Fruit fly (Drosophila melanogaster) whole organism, embryonic: ENCODE measurements around the gene CG12511.
A peak's percentile ranks its signal among the peaks of the same experiment; 100 is the strongest.

Experiments
- Abd-B ChIP-seq: fragments of 200-800 bp; sonication (Bioruptor generic); optimal IDR thresholded peaks from 2 replicates; lab custom pipeline; 2018; ENCODE audit warnings: missing biosample characterization, mild to moderate bottlenecking, missing genetic modification characterization, moderate library complexity
- Bgb ChIP-seq: fragments of 200-800 bp; sonication (Bioruptor generic); IDR thresholded peaks from 2 replicates; pipeline ENCODE4 v1.3.6; 2022; ENCODE audit warnings: missing biosample characterization, missing genetic modification characterization; ENCODE audit not compliant: partially characterized antibody
- CG10147 ChIP-seq: fragments of 200-800 bp; sonication (Bioruptor generic); optimal IDR thresholded peaks from 2 replicates; lab custom pipeline; 2019; ENCODE audit warnings: missing biosample characterization, mild to moderate bottlenecking, missing genetic modification characterization, moderate library complexity
- CG11695 ChIP-seq: fragments of 200-800 bp; sonication (Bioruptor generic); IDR thresholded peaks from 3 replicates; pipeline ENCODE4 v1.3.6; 2022; ENCODE audit warnings: missing biosample characterization, missing genetic modification characterization
- CG12659 ChIP-seq: fragments of 200-800 bp; sonication (Bioruptor generic); optimal IDR thresholded peaks from 3 replicates; lab custom pipeline; 2017; ENCODE audit warnings: mild to moderate bottlenecking, missing biosample characterization, missing genetic modification reagents, missing genetic modification characterization
- CG15514 ChIP-seq: fragments of 200-800 bp; sonication (Bioruptor generic); optimal IDR thresholded peaks from 3 replicates; lab custom pipeline; 2017; ENCODE audit warnings: missing biosample characterization, missing genetic modification characterization, mild to moderate bottlenecking, moderate library complexity, missing genetic modification reagents
- CG15601 ChIP-seq: fragments of 200-800 bp; sonication (Bioruptor generic); optimal IDR thresholded peaks from 3 replicates; lab custom pipeline; 2019; ENCODE audit warnings: missing biosample characterization, mild to moderate bottlenecking, missing genetic modification characterization, moderate library complexity
- CG16779 ChIP-seq: fragments of 200-800 bp; sonication (Bioruptor generic); IDR thresholded peaks from 2 replicates; pipeline ENCODE4 v1.3.6; 2022; ENCODE audit warnings: missing biosample characterization, missing genetic modification characterization
- CG17186 ChIP-seq: fragments of 200-800 bp; sonication (Bioruptor generic); optimal IDR thresholded peaks from 3 replicates; lab custom pipeline; 2017; ENCODE audit warnings: missing biosample characterization, missing genetic modification reagents, missing genetic modification characterization
- CG17361 ChIP-seq: fragments of 200-800 bp; sonication (Bioruptor generic); IDR thresholded peaks from 3 replicates; pipeline ENCODE4 v1.3.6; 2022; ENCODE audit warnings: missing biosample characterization, missing genetic modification characterization
- CG18764 ChIP-seq: fragments of 200-800 bp; sonication (Bioruptor generic); optimal IDR thresholded peaks from 3 replicates; lab custom pipeline; 2016; ENCODE audit warnings: missing biosample characterization, missing genetic modification characterization
- CG2120 ChIP-seq: fragments of 200-800 bp; sonication (Bioruptor generic); optimal IDR thresholded peaks from 3 replicates; lab custom pipeline; 2016; ENCODE audit warnings: missing biosample characterization, missing genetic modification characterization
- CG30020 ChIP-seq: fragments of 200-800 bp; optimal IDR thresholded peaks from 2 replicates; lab custom pipeline; 2019; ENCODE audit warnings: missing biosample characterization, mild to moderate bottlenecking, missing genetic modification characterization, moderate library complexity
- CG3726 ChIP-seq: fragments of 200-800 bp; sonication (Bioruptor generic); IDR thresholded peaks from 3 replicates; pipeline ENCODE4, ENCODE4 v1.3.6; 2022; ENCODE audit warnings: missing biosample characterization, missing genetic modification characterization
- CG3847 ChIP-seq: fragments of 200-800 bp; sonication (Bioruptor generic); IDR thresholded peaks from 2 replicates; pipeline ENCODE4 v1.3.6; 2022; ENCODE audit warnings: missing biosample characterization, missing genetic modification characterization
- CG42726 ChIP-seq: fragments of 200-800 bp; sonication (Bioruptor generic); IDR thresholded peaks from 2 replicates; pipeline ENCODE4 v1.3.6; 2022; ENCODE audit warnings: missing biosample characterization, missing genetic modification characterization; ENCODE audit not compliant: partially characterized antibody
- CG4424 ChIP-seq: fragments of 200-800 bp; sonication (Bioruptor generic); optimal IDR thresholded peaks from 3 replicates; lab custom pipeline; 2016; ENCODE audit warnings: missing biosample characterization, missing genetic modification characterization
- CG6791 ChIP-seq: fragments of 200-800 bp; sonication (Bioruptor generic); IDR thresholded peaks from 3 replicates; pipeline ENCODE4 v1.3.6; 2022; ENCODE audit warnings: missing biosample characterization, missing genetic modification characterization; ENCODE audit not compliant: partially characterized antibody
- CG8281 ChIP-seq: fragments of 200-800 bp; sonication (Bioruptor generic); optimal IDR thresholded peaks from 2 replicates; lab custom pipeline; 2018; ENCODE audit warnings: missing biosample characterization, mild to moderate bottlenecking, missing genetic modification characterization, moderate library complexity
- CG8944 ChIP-seq: fragments of 200-800 bp; sonication (Bioruptor generic); optimal IDR thresholded peaks from 3 replicates; lab custom pipeline; 2016; ENCODE audit warnings: missing biosample characterization, missing genetic modification characterization
- CTCF ChIP-seq: fragments of 200-800 bp; sonication (Bioruptor generic); optimal IDR thresholded peaks from 2 replicates; lab custom pipeline; 2017; ENCODE audit warnings: missing biosample characterization, mild to moderate bottlenecking, missing genetic modification characterization, moderate library complexity
- CrebB ChIP-seq: fragments of 200-800 bp; sonication (Bioruptor generic); optimal IDR thresholded peaks from 3 replicates; lab custom pipeline; 2018; ENCODE audit warnings: missing biosample characterization, mild to moderate bottlenecking, missing genetic modification characterization
- D19A ChIP-seq: fragments of 200-800 bp; optimal IDR thresholded peaks from 3 replicates; lab custom pipeline; 2019; ENCODE audit warnings: missing biosample characterization, mild to moderate bottlenecking, missing genetic modification characterization, moderate library complexity
- Dref ChIP-seq: fragments of 200-800 bp; sonication (Bioruptor generic); IDR thresholded peaks from 2 replicates; pipeline ENCODE4 v1.3.6; 2022; ENCODE audit warnings: missing biosample characterization, missing genetic modification characterization
- Drgx ChIP-seq: fragments of 200-800 bp; sonication (Bioruptor generic); IDR thresholded peaks from 2 replicates; pipeline ENCODE4 v1.3.6; 2022; ENCODE audit warnings: missing biosample characterization, missing genetic modification characterization
- E2f2 ChIP-seq: fragments of 200-800 bp; sonication (Bioruptor generic); IDR thresholded peaks from 2 replicates; pipeline ENCODE4 v1.3.6; 2022; ENCODE audit warnings: missing biosample characterization, missing genetic modification characterization
- Ets97D ChIP-seq: fragments of 200-800 bp; sonication (Bioruptor generic); optimal IDR thresholded peaks from 3 replicates; lab custom pipeline; 2016; ENCODE audit warnings: missing biosample characterization, missing genetic modification characterization
- MTF-1 ChIP-seq: fragments of 200-800 bp; sonication (Bioruptor generic); optimal IDR thresholded peaks from 2 replicates; lab custom pipeline; 2018; ENCODE audit warnings: missing biosample characterization, mild to moderate bottlenecking, missing genetic modification characterization, borderline replicate concordance
- Med ChIP-seq: fragments of 200-800 bp; sonication (Bioruptor generic); peaks from one replicate; lab custom pipeline; 2016; ENCODE audit warnings: missing biosample characterization, missing genetic modification characterization, mild to moderate bottlenecking, inconsistent platforms, moderate library complexity
- Myb ChIP-seq: fragments of 200-800 bp; sonication (Bioruptor generic); optimal IDR thresholded peaks from 2 replicates; lab custom pipeline; 2016; ENCODE audit warnings: missing biosample characterization, missing genetic modification characterization
- NC2α ChIP-seq: fragments of 200-800 bp; sonication (Bioruptor generic); optimal IDR thresholded peaks from 2 replicates; lab custom pipeline; 2016; ENCODE audit warnings: missing biosample characterization, missing genetic modification characterization
- Opbp ChIP-seq: fragments of 200-800 bp; sonication (Bioruptor generic); IDR thresholded peaks from 3 replicates; pipeline ENCODE4 v1.3.6; 2022; ENCODE audit warnings: missing biosample characterization, missing genetic modification characterization; ENCODE audit not compliant: partially characterized antibody
- Pdp1 ChIP-seq, 2 experiments: fragments of 200-800 bp; sonication (Bioruptor generic); optimal IDR thresholded peaks; 3 replicates each; lab custom pipeline; 2016; ENCODE audit warnings: missing biosample characterization in 2 of 2, missing genetic modification characterization in 2 of 2, mild to moderate bottlenecking in 1 of 2, moderate library complexity in 1 of 2
- Rfx ChIP-seq: fragments of 200-800 bp; sonication (Bioruptor generic); IDR thresholded peaks from 2 replicates; pipeline ENCODE4 v1.3.6; 2022; ENCODE audit warnings: missing biosample characterization, missing genetic modification characterization
- Vsx1 ChIP-seq: fragments of 200-800 bp; sonication (Bioruptor generic); optimal IDR thresholded peaks from 2 replicates; lab custom pipeline; 2017; ENCODE audit warnings: missing biosample characterization, mild to moderate bottlenecking, missing genetic modification characterization, missing genetic modification reagents
- chif ChIP-seq, 2 experiments: fragments of 200-800 bp; sonication (Bioruptor generic); optimal IDR thresholded peaks; 3 replicates each; lab custom pipeline; 2016; ENCODE audit warnings: missing biosample characterization in 2 of 2, missing genetic modification characterization in 2 of 2
- crol ChIP-seq: fragments of 200-800 bp; sonication (Bioruptor generic); IDR thresholded peaks from 2 replicates; pipeline ENCODE4 v1.3.6; 2022; ENCODE audit warnings: missing biosample characterization, missing genetic modification characterization
- gfzf ChIP-seq: fragments of 200-800 bp; sonication (Bioruptor generic); optimal IDR thresholded peaks from 2 replicates; lab custom pipeline; 2016; ENCODE audit warnings: missing biosample characterization, mild to moderate bottlenecking, missing genetic modification characterization, moderate library complexity
- hth ChIP-seq: fragments of >200 bp; optimal IDR thresholded peaks from 2 replicates; lab custom pipeline; 2017; ENCODE audit warnings: inconsistent platforms
- peb ChIP-seq: fragments of 200-800 bp; sonication (Bioruptor generic); IDR thresholded peaks from 2 replicates; pipeline ENCODE4 v1.3.6; 2022; ENCODE audit warnings: missing biosample characterization, missing genetic modification characterization
- pita ChIP-seq: fragments of 200-800 bp; sonication (Bioruptor generic); optimal IDR thresholded peaks from 2 replicates; lab custom pipeline; 2017; ENCODE audit warnings: missing biosample characterization, mild to moderate bottlenecking, missing genetic modification characterization
- pzg ChIP-seq: fragments of 200-800 bp; sonication (Bioruptor generic); optimal IDR thresholded peaks from 3 replicates; lab custom pipeline; 2018; ENCODE audit warnings: missing biosample characterization, mild to moderate bottlenecking, missing genetic modification characterization, moderate library complexity
- slbo ChIP-seq: fragments of 200-800 bp; sonication (Bioruptor generic); IDR thresholded peaks from 2 replicates; pipeline ENCODE4 v1.3.6; 2022; ENCODE audit warnings: missing biosample characterization, missing genetic modification characterization
- zen ChIP-seq: fragments of 200-800 bp; sonication (Bioruptor generic); optimal IDR thresholded peaks from 3 replicates; lab custom pipeline; 2018; ENCODE audit warnings: missing biosample characterization, mild to moderate bottlenecking, missing genetic modification characterization, moderate library complexity
- zf30C ChIP-seq: fragments of 200-800 bp; sonication (Bioruptor generic); optimal IDR thresholded peaks from 3 replicates; lab custom pipeline; 2018; ENCODE audit warnings: missing biosample characterization, mild to moderate bottlenecking, missing genetic modification characterization

Gene CG12511

DNA sequence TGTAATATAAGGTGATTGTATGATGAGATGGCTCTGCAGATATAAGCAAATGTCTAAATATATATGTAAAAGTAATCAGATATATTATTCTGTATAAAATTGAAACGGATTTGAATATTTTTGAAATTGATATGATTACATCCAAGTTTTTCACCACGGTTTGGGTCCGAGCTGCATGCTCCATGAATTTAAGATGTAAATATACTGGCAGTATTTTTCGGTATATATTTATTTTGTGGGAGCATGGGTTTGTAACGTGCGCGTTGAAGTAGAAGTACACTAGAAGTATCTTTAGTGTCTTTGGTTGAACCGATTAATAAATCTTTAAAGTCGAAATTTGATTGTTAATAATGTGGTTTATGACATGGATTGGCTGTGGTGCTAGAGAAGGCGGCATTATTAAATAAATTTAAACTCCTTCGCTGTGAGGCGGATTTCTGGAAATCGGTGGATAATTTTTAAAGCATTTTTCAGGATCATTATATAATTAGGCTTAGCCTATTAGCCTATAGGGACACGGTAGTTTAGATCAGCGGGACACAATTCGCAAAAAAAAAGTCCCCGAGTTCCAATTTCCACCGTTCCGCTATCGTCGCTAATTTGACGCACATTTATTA is 45.6 kb downstream of the CG12511 start (continued):
- TF ChIP-seq Rfx (GFP tag; lab: Robert Waterston, UW) (0 out of 2 replicates have a peak, but pooled peaks have one; percentile 4), CrebB (no peak), Dref (peak; percentile 48), Abd-B (GFP tag; lab: Kevin White, UChicago) (peak; percentile 59), peb (no peak), NC2α (GFP tag; lab: Kevin White, UChicago) (no peak), zf30C (GFP tag; lab: Kevin White, UChicago) (peak; percentile 41), Drgx (0 out of 2 replicates have a peak, but pooled peaks have one; percentile 30), CG10147 (GFP tag; lab: Kevin White, UChicago) (peak; percentile 18), CG3847 (no peak), D19A (tag; lab: Kevin White, UChicago) (peak; percentile 15), chif (GFP tag; optimal IDR thresholded peaks at IDR 0.05; lab: Kevin White, UChicago) (no peak), pita (GFP tag; lab: Kevin White, UChicago) (peak; percentile 84), hth (lab: Kevin White, UChicago) (no peak), CG2120 (GFP tag; lab: Kevin White, UChicago) (no peak), crol (GFP tag; lab: Robert Waterston, UW) (no peak), Opbp (GFP tag; lab: Robert Waterston, UW) (peak; percentile 55), Bgb (GFP tag; lab: Robert Waterston, UW) (peak; percentile 29; the same call in 1 of the 2 replicates), CG15601 (tag; lab: Kevin White, UChicago) (peak; percentile 1), CTCF (GFP tag; lab: Kevin White, UChicago) (peak; percentile 78), Myb (GFP tag; lab: Kevin White, UChicago) (peak; percentile 83), Pdp1 (GFP tag; optimal IDR thresholded peaks at IDR 0.05; lab: Kevin White, UChicago) (peak in 1 of 2 experiments; percentile 52), Vsx1 (peak; percentile 10), CG8944 (GFP tag; lab: Kevin White, UChicago) (no peak), CG12659 (GFP tag; lab: Kevin White, UChicago) (peak; percentile 19), Ets97D (GFP tag; lab: Kevin White, UChicago) (peak; percentile 41), slbo (GFP tag; lab: Robert Waterston, UW) (peak; percentile 30), CG6791 (GFP tag; lab: Robert Waterston, UW) (peak; percentile 50; the same call in 2 of the 3 replicates), CG4424 (GFP tag; lab: Kevin White, UChicago) (peak; percentile 7), CG17186 (GFP tag; lab: Kevin White, UChicago) (peak; percentile 4), E2f2 (peak; percentile 78), CG42726 (GFP tag; lab: Robert Waterston, UW) (peak; percentile 39), MTF-1 (GFP tag; lab: Kevin White, UChicago) (no peak), pzg (GFP tag; lab: Kevin White, UChicago) (peak; percentile 57), CG11695 (GFP tag; lab: Robert Waterston, UW) (0 out of 3 replicates have a peak, but pooled peaks have one; percentile 15), CG16779 (GFP tag; lab: Robert Waterston, UW) (no peak), CG8281 (tag; lab: Kevin White, UChicago) (no peak), CG15514 (GFP tag; lab: Kevin White, UChicago) (peak; percentile 55), zen (peak; percentile 40), gfzf (GFP tag; lab: Kevin White, UChicago) (peak; percentile 61), CG18764 (GFP tag; lab: Kevin White, UChicago) (no peak), CG30020 (tag; lab: Kevin White, UChicago) (no peak), CG3726 (GFP tag; lab: Robert Waterston, UW) (no peak), CG17361 (GFP tag; lab: Robert Waterston, UW) (no peak; the same call in 2 of the 3 replicates), Med (GFP tag; lab: Kevin White, UChicago) (peak; percentile 68)
